Worm (Caenorhabditis elegans) whole organism, L4 larva: ENCODE results near the gene unc-86.

Experiments used
- D1046.2 ChIP-seq: fragments of 200-800 bp; sonication (Bioruptor generic); IDR thresholded peaks from 2 replicates; pipeline ENCODE4 v1.3.6; 2022; ENCODE audit warnings: missing genetic modification characterization, missing compliant biosample characterization
- F37D6.2 ChIP-seq: sonication (generic microtip); optimal IDR thresholded peaks from 2 replicates; lab custom pipeline; 2016; ENCODE audit warnings: mild to moderate bottlenecking, missing genetic modification characterization, missing compliant biosample characterization
- T20F7.1 ChIP-seq: fragments of 200-800 bp; sonication (Bioruptor generic); optimal IDR thresholded peaks from 2 replicates; lab custom pipeline; 2018; ENCODE audit warnings: mild to moderate bottlenecking, missing genetic modification characterization, missing compliant biosample characterization
- Y105C5A.15 ChIP-seq: fragments of 200-800 bp; sonication (Bioruptor generic); IDR thresholded peaks from 2 replicates; pipeline ENCODE4 v1.3.6; 2022; ENCODE audit warnings: missing genetic modification characterization, missing compliant biosample characterization
- Y5F2A.4 ChIP-seq: fragments of 200-800 bp; sonication (Bioruptor generic); optimal IDR thresholded peaks from 2 replicates; lab custom pipeline; 2018; ENCODE audit warnings: mild to moderate bottlenecking, missing genetic modification characterization, missing compliant biosample characterization
- Y75B8A.6 ChIP-seq: fragments of 200-800 bp; sonication (Bioruptor generic); IDR thresholded peaks from 2 replicates; pipeline ENCODE4 v1.3.6; 2022; ENCODE audit warnings: missing genetic modification reagents, missing genetic modification characterization, missing compliant biosample characterization
- ZK337.2 ChIP-seq: fragments of 200-800 bp; sonication (Bioruptor generic); IDR thresholded peaks from 2 replicates; pipeline ENCODE4 v1.3.6; 2022; ENCODE audit warnings: missing genetic modification reagents, missing genetic modification characterization, missing compliant biosample characterization
- ZK546.5 ChIP-seq, 2 experiments: sonication (generic microtip); optimal IDR thresholded peaks; 2 replicates each; lab custom pipeline; 2017; ENCODE audit warnings: missing biosample characterization in 2 of 2, missing genetic modification characterization in 2 of 2
- aha-1 ChIP-seq: fragments of 150-350 bp; peaks from one replicate; lab custom pipeline; 2014; ENCODE audit warnings: missing biosample characterization, missing genetic modification characterization
- ceh-20 ChIP-seq: fragments of 200-800 bp; sonication (Bioruptor generic); IDR thresholded peaks from 2 replicates; pipeline ENCODE4 v1.3.6; 2022; ENCODE audit warnings: missing genetic modification reagents, missing genetic modification characterization, missing compliant biosample characterization
- ceh-82 ChIP-seq: sonication (generic microtip); optimal IDR thresholded peaks from 2 replicates; lab custom pipeline; 2017; ENCODE audit warnings: missing biosample characterization, missing genetic modification characterization
- ctbp-1 ChIP-seq: fragments of 200-800 bp; sonication (Bioruptor generic); IDR thresholded peaks from 2 replicates; pipeline ENCODE4 v1.3.6; 2022; ENCODE audit warnings: missing genetic modification reagents, missing genetic modification characterization, missing compliant biosample characterization
- daf-16 ChIP-seq, 3 experiments: sonication (generic microtip); optimal IDR thresholded peaks; 2 replicates each; lab custom pipeline; 2016 to 2017; ENCODE audit warnings: missing genetic modification characterization in 3 of 3, missing genetic modification reagents in 3 of 3, mild to moderate bottlenecking in 2 of 3, missing compliant biosample characterization in 2 of 3, missing biosample characterization in 1 of 3, moderate library complexity in 1 of 3
- daf-8 ChIP-seq: fragments of 200-800 bp; sonication (Bioruptor generic); IDR thresholded peaks from 2 replicates; pipeline ENCODE4 v1.3.6; 2022; ENCODE audit warnings: missing genetic modification characterization, missing compliant biosample characterization
- dmd-9 ChIP-seq: fragments of 200-800 bp; sonication (Bioruptor generic); IDR thresholded peaks from 2 replicates; pipeline ENCODE4 v1.3.6; 2022; ENCODE audit warnings: missing genetic modification reagents, missing genetic modification characterization, missing compliant biosample characterization
- dpl-1 ChIP-seq: fragments of 150-350 bp; optimal IDR thresholded peaks from 2 replicates; lab custom pipeline; 2014; ENCODE audit warnings: missing biosample characterization, missing genetic modification reagents, missing genetic modification characterization
- gei-8 ChIP-seq: fragments of 200-800 bp; sonication (Bioruptor generic); optimal IDR thresholded peaks from 2 replicates; lab custom pipeline; 2018; ENCODE audit warnings: mild to moderate bottlenecking, missing genetic modification characterization, missing compliant biosample characterization
- hif-1 ChIP-seq, 2 experiments: sonication (generic microtip); optimal IDR thresholded peaks; 2 replicates each; lab custom pipeline; 2016 to 2017; ENCODE audit warnings: missing compliant biosample characterization in 2 of 2, missing genetic modification characterization in 2 of 2, missing genetic modification reagents in 2 of 2, missing genotype in 2 of 2, mild to moderate bottlenecking in 1 of 2
- hlh-30 ChIP-seq: sonication (generic microtip); optimal IDR thresholded peaks from 2 replicates; lab custom pipeline; 2017; ENCODE audit warnings: antibody characterized with exemption, mild to moderate bottlenecking, missing genetic modification characterization, missing compliant biosample characterization; ENCODE audit not compliant: insufficient read depth
- lin-38 ChIP-seq: fragments of 200-800 bp; sonication (Bioruptor generic); IDR thresholded peaks from 2 replicates; pipeline ENCODE4 v1.3.6; 2022; ENCODE audit warnings: missing genetic modification reagents, missing genetic modification characterization, missing compliant biosample characterization
- madf-9 ChIP-seq: fragments of 200-800 bp; sonication (Bioruptor generic); conservative IDR thresholded peaks from 2 replicates; pipeline ENCODE4 v1.3.6; 2022; ENCODE audit warnings: missing genetic modification reagents, missing genetic modification characterization, missing compliant biosample characterization
- mep-1 ChIP-seq: fragments of 150-350 bp; sonication (generic microtip); optimal IDR thresholded peaks from 3 replicates; lab custom pipeline; 2014; ENCODE audit warnings: missing biosample characterization, missing genetic modification characterization
- mes-2 ChIP-seq: sonication (generic microtip); optimal IDR thresholded peaks from 2 replicates; lab custom pipeline; 2016; ENCODE audit warnings: missing genotype, mild to moderate bottlenecking, missing genetic modification characterization, missing compliant biosample characterization; ENCODE audit not compliant: poor library complexity, severe bottlenecking
- mxl-2 ChIP-seq: fragments of 200-800 bp; sonication (Bioruptor generic); conservative IDR thresholded peaks from 2 replicates; pipeline ENCODE4 v1.3.6; 2022; ENCODE audit warnings: missing genetic modification reagents, missing genetic modification characterization, missing compliant biosample characterization
- mxl-3 ChIP-seq: fragments of 200-800 bp; sonication (Bioruptor generic); optimal IDR thresholded peaks from 2 replicates; lab custom pipeline; 2018; ENCODE audit warnings: mild to moderate bottlenecking, missing genetic modification characterization, missing compliant biosample characterization
- nhr-102 ChIP-seq: sonication (generic microtip); optimal IDR thresholded peaks from 2 replicates; lab custom pipeline; 2016; ENCODE audit warnings: mild to moderate bottlenecking, missing genetic modification characterization, moderate library complexity, missing compliant biosample characterization
- nhr-25 ChIP-seq: sonication (generic microtip); optimal IDR thresholded peaks from 2 replicates; lab custom pipeline; 2017; ENCODE audit warnings: missing genetic modification characterization, mild to moderate bottlenecking, missing compliant biosample characterization, antibody characterized with exemption, moderate library complexity, borderline replicate concordance; ENCODE audit not compliant: insufficient read depth
- nhr-28 ChIP-seq: fragments of 150-350 bp; optimal IDR thresholded peaks from 2 replicates; lab custom pipeline; 2014; ENCODE audit warnings: missing biosample characterization, missing genetic modification characterization
- nhr-41 ChIP-seq: fragments of 200-800 bp; sonication (Bioruptor generic); IDR thresholded peaks from 2 replicates; pipeline ENCODE4 v1.3.6; 2022; ENCODE audit warnings: missing genetic modification reagents, missing genetic modification characterization, missing compliant biosample characterization
- nhr-48 ChIP-seq: sonication (generic microtip); optimal IDR thresholded peaks from 2 replicates; lab custom pipeline; 2016; ENCODE audit warnings: mild to moderate bottlenecking, missing genetic modification characterization, missing compliant biosample characterization
- nhr-6 ChIP-seq: fragments of 150-350 bp; optimal IDR thresholded peaks from 2 replicates; lab custom pipeline; 2014; ENCODE audit warnings: missing biosample characterization, missing genetic modification characterization
- nhr-77 ChIP-seq: fragments of 150-350 bp; optimal IDR thresholded peaks from 2 replicates; lab custom pipeline; 2014; ENCODE audit warnings: missing biosample characterization, missing genetic modification characterization
- pha-4 ChIP-seq, 2 experiments: fragments of 150-350 bp in 1 of 2; fragments of 200-800 bp in 1 of 2; sonication (Bioruptor generic) in 1 of 2; IDR thresholded peaks in 1 of 2; optimal IDR thresholded peaks in 1 of 2; 2 replicates each; pipeline versions ENCODE4 v1.3.6 to Lab custom; 2014 to 2022; ENCODE audit warnings: missing genetic modification characterization in 2 of 2, missing genetic modification reagents in 2 of 2, missing biosample characterization in 1 of 2, missing compliant biosample characterization in 1 of 2
- php-3 ChIP-seq: fragments of 200-800 bp; sonication (Bioruptor generic); IDR thresholded peaks from 2 replicates; pipeline ENCODE4 v1.3.6; 2022; ENCODE audit warnings: missing genetic modification reagents, missing genetic modification characterization, missing compliant biosample characterization
- pqm-1 ChIP-seq: sonication (generic microtip); optimal IDR thresholded peaks from 2 replicates; lab custom pipeline; 2017; ENCODE audit warnings: missing biosample characterization, missing genetic modification characterization
- rbr-2 ChIP-seq: sonication (generic microtip); optimal IDR thresholded peaks from 2 replicates; lab custom pipeline; 2016; ENCODE audit warnings: missing genotype, missing genetic modification characterization, missing compliant biosample characterization
- set-16 ChIP-seq: fragments of 200-800 bp; sonication (Bioruptor generic); IDR thresholded peaks from 2 replicates; pipeline ENCODE4 v1.3.6; 2022; ENCODE audit warnings: missing genetic modification reagents, missing genetic modification characterization, missing compliant biosample characterization
- snpc-4 ChIP-seq: fragments of 150-350 bp; optimal IDR thresholded peaks from 2 replicates; lab custom pipeline; 2014; ENCODE audit warnings: missing biosample characterization, missing genetic modification characterization
- spr-3 ChIP-seq: fragments of 200-800 bp; sonication (Bioruptor generic); optimal IDR thresholded peaks from 2 replicates; lab custom pipeline; 2018; ENCODE audit warnings: mild to moderate bottlenecking, missing genetic modification characterization, missing compliant biosample characterization
- unc-39 ChIP-seq: sonication (generic microtip); optimal IDR thresholded peaks from 2 replicates; lab custom pipeline; 2017; ENCODE audit warnings: missing biosample characterization, missing genetic modification characterization
- unc-62 ChIP-seq, 3 experiments: fragments of 150-350 bp in 1 of 3; sonication (generic microtip); optimal IDR thresholded peaks in 2 of 3; peaks in 1 of 3; 1 replicate in 1 of 3; 2 replicates in 2 of 3; lab custom pipeline; 2014 to 2017; ENCODE audit warnings: missing biosample characterization in 3 of 3, missing genetic modification characterization in 3 of 3, missing genetic modification reagents in 3 of 3, missing genotype in 1 of 3
- zfp-3 ChIP-seq: fragments of 200-800 bp; sonication (Bioruptor generic); conservative IDR thresholded peaks from 2 replicates; pipeline ENCODE4 v1.3.6; 2022; ENCODE audit warnings: missing genetic modification reagents, missing genetic modification characterization, missing compliant biosample characterization
- ztf-11 ChIP-seq: fragments of 150-350 bp; optimal IDR thresholded peaks from 2 replicates; lab custom pipeline; 2014; ENCODE audit warnings: missing biosample characterization, missing genetic modification characterization

The unc-86 gene

ce11 chrIII:8216224-8216623 lies at the start of gene unc-86:
Gene unc-86 (minus strand): TSS chrIII:8216336.
- TF ChIP-seq aha-1 (tag; lab: Kevin White, UChicago) (peak; percentile 2), ztf-11 (tag; lab: Kevin White, UChicago) (no peak)

- TF ChIP-seq T20F7.1 (GFP tag; lab: Kevin White, UChicago) (peak; percentile 29), dpl-1 (GFP tag; lab: Kevin White, UChicago) (peak; percentile 31), lin-38 (GFP tag; lab: Robert Waterston, UW) (peak; percentile 94), php-3 (GFP tag; lab: Robert Waterston, UW) (no peak), mes-2 (peak; percentile 61), mxl-3 (no peak), pha-4 (GFP tag; IDR thresholded peaks at IDR 0.05; lab: Robert Waterston, UW) (no peak), pha-4 (tag; optimal IDR thresholded peaks at IDR 0.05; lab: Kevin White, UChicago) (no peak), ctbp-1 (GFP tag; lab: Robert Waterston, UW) (no peak), hif-1 (tag; optimal IDR thresholded peaks at IDR 0.05; lab: Kevin White, UChicago) (no peak), Y75B8A.6 (GFP tag; lab: Robert Waterston, UW) (no peak), hlh-30 (tag; lab: Kevin White, UChicago) (peak; percentile 2), madf-9 (GFP tag; lab: Robert Waterston, UW) (no peak)
Observed at ce11 chrIII:8265753-8266152, 49.6 kb upstream of the unc-86 start, which contains the start of gene mrps-9. Gene mrps-9 (plus strand): TSS chrIII:8266062.

DNA sequence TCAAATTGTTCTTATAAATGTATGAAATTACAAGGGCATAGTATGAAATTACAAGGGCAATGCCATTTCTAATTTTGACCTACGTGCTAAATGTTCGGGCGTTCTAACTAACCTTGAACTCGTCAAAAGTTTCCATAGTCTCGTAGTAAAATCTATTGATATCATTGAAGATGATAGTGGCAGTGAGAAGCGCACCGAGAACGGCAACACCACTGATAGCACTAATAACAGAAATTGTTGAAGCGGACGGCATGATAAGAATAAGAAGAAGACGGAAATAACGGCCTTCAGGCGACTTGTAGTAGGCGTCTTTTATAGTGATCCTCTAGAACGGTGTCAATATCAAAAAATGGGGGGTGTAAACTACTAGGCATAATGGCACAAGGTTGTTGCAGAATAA lies 47.2 kb upstream of the unc-86 start, which contains the start of gene col-91:
col-91 (minus strand) TSS at position 288 of the 400 bp plus-strand sequence.
- no peak for TF ChIP-seq daf-8
- peak in 1 of 2 experiments; percentile 23 for TF ChIP-seq unc-62 (GFP tag; optimal IDR thresholded peaks at IDR 0.05 in 1 of 2; lab: Kevin White, UChicago)
- no peak for TF ChIP-seq unc-62 (tag; optimal IDR thresholded peaks at IDR 0.05; lab: Kevin White, UChicago)
- TF ChIP-seq spr-3 (GFP tag; lab: Kevin White, UChicago): no peak
- no peak for TF ChIP-seq zfp-3
- TF ChIP-seq nhr-28: peak; percentile 37
- no peak for TF ChIP-seq hif-1 (tag; optimal IDR thresholded peaks at IDR 0.05; lab: Kevin White, UChicago)
- TF ChIP-seq rbr-2 (tag; lab: Kevin White, UChicago): no peak
- no peak for TF ChIP-seq nhr-25 (tag; lab: Kevin White, UChicago)
- TF ChIP-seq nhr-102 (tag; lab: Kevin White, UChicago): no peak
- TF ChIP-seq Y105C5A.15 (GFP tag; lab: Robert Waterston, UW): no peak
- no peak for TF ChIP-seq D1046.2 (GFP tag; lab: Robert Waterston, UW)
- no peak for TF ChIP-seq mep-1 (tag; lab: Kevin White, UChicago)
- no peak for TF ChIP-seq gei-8 (GFP tag; lab: Kevin White, UChicago)

ce11 chrIII:8262599-8262998 lies 46.5 kb upstream of the unc-86 start:
- TF ChIP-seq ZK546.5 (tag; optimal IDR thresholded peaks at IDR 0.05; lab: Kevin White, UChicago) (no peak), nhr-41 (GFP tag; lab: Robert Waterston, UW) (no peak), snpc-4 (tag; lab: Kevin White, UChicago) (no peak), ZK337.2 (GFP tag; lab: Robert Waterston, UW) (no peak), ceh-82 (tag; lab: Kevin White, UChicago) (no peak), nhr-48 (tag; lab: Kevin White, UChicago) (no peak), mes-2 (peak; percentile 10), pha-4 (GFP tag; IDR thresholded peaks at IDR 0.05; lab: Robert Waterston, UW) (no peak; the same call in 1 of the 2 replicates), pha-4 (tag; optimal IDR thresholded peaks at IDR 0.05; lab: Kevin White, UChicago) (no peak), nhr-77 (tag; lab: Kevin White, UChicago) (no peak), set-16 (peak; percentile 98), ceh-20 (GFP tag; lab: Robert Waterston, UW) (no peak), unc-39 (no peak), Y105C5A.15 (GFP tag; lab: Robert Waterston, UW) (no peak), mxl-2 (no peak), ctbp-1 (GFP tag; lab: Robert Waterston, UW) (no peak), Y5F2A.4 (no peak), F37D6.2 (tag; lab: Kevin White, UChicago) (no peak), daf-16 (GFP tag; optimal IDR thresholded peaks at IDR 0.05; lab: Kevin White, UChicago) (no peak), daf-16 (tag; optimal IDR thresholded peaks at IDR 0.05; lab: Kevin White, UChicago) (no peak), gei-8 (GFP tag; lab: Kevin White, UChicago) (no peak), pqm-1 (tag; lab: Kevin White, UChicago) (no peak), hif-1 (tag; optimal IDR thresholded peaks at IDR 0.05; lab: Kevin White, UChicago) (no peak), dmd-9 (no peak), nhr-6 (tag; lab: Kevin White, UChicago) (no peak)
